Worm (Caenorhabditis elegans): ENCODE measurements around the gene twk-18.

DNA sequence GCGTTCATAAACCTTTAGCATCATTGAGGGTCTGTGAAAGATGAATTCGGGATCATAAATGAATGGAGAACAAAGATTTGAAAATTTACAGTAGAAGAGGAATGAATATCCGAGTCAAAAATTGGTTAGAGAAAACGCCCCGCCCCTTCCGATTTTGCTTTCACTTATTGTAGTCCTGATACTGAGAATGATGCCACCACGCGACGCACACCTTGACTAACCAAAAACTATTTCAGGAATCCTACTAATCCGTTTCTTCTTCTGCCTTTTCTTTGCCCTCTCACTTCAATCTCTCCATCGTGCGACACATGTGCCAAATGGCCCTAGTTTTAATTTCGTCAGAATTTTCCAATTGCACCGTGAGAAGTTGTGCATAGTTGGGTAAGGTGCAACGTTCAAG is 24.5 kb upstream of the twk-18 start:
- TF ChIP-seq bed-2 (GFP tag; IDR thresholded peaks at IDR 0.05) (no peak), unc-130 (GFP tag; optimal IDR thresholded peaks at IDR 0.05) (no peak), sptf-2 (GFP tag; optimal IDR thresholded peaks at IDR 0.05) (no peak), B0019.2 (GFP tag; conservative IDR thresholded peaks at IDR 0.05) (no peak)

Data from whole organism, young adult.